Worm (Caenorhabditis elegans): ENCODE measurements around the gene F46H5.7.

Gene F46H5.7

ce11 chrX:7217704-7218479, 24.9 kb downstream of the F46H5.7 start, which contains the start of gene syd-9 (continued):
- no peak for TF ChIP-seq snpc-4 (GFP tag; optimal IDR thresholded peaks at IDR 0.05)
- no peak for TF ChIP-seq snpc-4 (tag; optimal IDR thresholded peaks at IDR 0.05)

DNA sequence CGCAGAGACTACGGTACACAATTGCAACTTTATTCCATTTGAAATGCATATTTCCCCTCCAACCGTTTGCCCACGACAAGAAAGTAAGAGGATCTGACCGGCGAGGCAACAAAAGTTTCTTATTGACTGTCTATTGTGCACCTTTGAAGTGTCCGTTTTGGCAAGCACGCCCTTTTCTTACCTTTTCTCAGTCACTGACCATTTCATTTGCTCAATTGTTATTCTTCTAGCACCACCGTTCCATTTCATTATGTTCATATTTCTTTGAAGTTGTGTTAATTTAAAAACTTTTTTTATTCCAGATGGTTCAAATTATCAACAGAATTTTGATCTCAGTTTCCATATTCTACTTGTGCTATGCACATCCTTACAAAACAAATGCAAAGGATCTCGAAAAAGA, 31.4 kb downstream of the F46H5.7 start, which contains the start of gene spp-22:
Gene spp-22, plus strand, starts transcription at position 301 of the 400 bp plus-strand sequence.
- TF ChIP-seq ztf-25 (GFP tag; IDR thresholded peaks at IDR 0.05) = no peak

ce11 chrX:7210467-7211107, 32.2 kb downstream of the F46H5.7 start:
- no peak for TF ChIP-seq F22D6.2 (tag; optimal IDR thresholded peaks at IDR 0.05)
- no peak for TF ChIP-seq Y95B8A.8 (GFP tag; IDR thresholded peaks at IDR 0.05)
- no peak for TF ChIP-seq ztf-28 (GFP tag; IDR thresholded peaks at IDR 0.05)
- TF ChIP-seq ccch-3 (GFP tag; optimal IDR thresholded peaks at IDR 0.05) = no peak
- no peak for TF ChIP-seq tbx-9 (tag; optimal IDR thresholded peaks at IDR 0.05; ENCODE audit: borderline replicate concordance)
- TF ChIP-seq cebp-2 (GFP tag; IDR thresholded peaks at IDR 0.05) = no peak
- TF ChIP-seq F33H1.4 (GFP tag; IDR thresholded peaks at IDR 0.05) = no peak
- TF ChIP-seq let-607 (tag; optimal IDR thresholded peaks at IDR 0.05) = no peak
- no peak for TF ChIP-seq gei-17 (GFP tag; optimal IDR thresholded peaks at IDR 0.05)

DNA sequence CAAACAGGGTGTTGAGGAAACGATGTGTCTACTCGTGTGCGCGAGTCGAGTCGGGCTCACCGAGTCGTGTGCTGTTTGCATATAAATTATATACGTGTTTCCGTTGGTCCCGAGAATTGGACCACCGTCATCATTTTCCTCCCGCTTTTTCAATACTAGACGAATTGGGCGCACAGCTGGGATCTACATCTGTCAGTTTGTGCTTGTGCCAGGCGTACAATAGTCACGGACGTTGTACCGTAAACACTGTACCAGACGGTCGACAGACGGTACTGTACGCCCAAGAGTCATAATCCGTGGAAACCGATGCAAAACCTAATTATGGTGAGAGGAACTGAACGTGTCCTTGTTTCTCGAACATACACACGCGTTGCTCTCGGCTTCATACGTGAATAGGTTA, 33.6 kb downstream of the F46H5.7 start:
- TF ChIP-seq F57C9.4 (tag; optimal IDR thresholded peaks at IDR 0.05) = no peak
- no peak for TF ChIP-seq F57A8.1 (GFP tag; optimal IDR thresholded peaks at IDR 0.05)
- TF ChIP-seq nhr-27 (tag; optimal IDR thresholded peaks at IDR 0.05) = no peak
- TF ChIP-seq him-1 (tag; optimal IDR thresholded peaks at IDR 0.05) = no peak
- no peak for TF ChIP-seq hmg-20 (GFP tag; IDR thresholded peaks at IDR 0.05)
- TF ChIP-seq ztf-18 (tag; optimal IDR thresholded peaks at IDR 0.05) = no peak
- TF ChIP-seq cebp-1 (GFP tag; IDR thresholded peaks at IDR 0.05) = no peak
- TF ChIP-seq cebp-1 (tag; optimal IDR thresholded peaks at IDR 0.05) = no peak
- no peak for TF ChIP-seq ztf-3 (GFP tag; optimal IDR thresholded peaks at IDR 0.05)
- no peak for TF ChIP-seq ztf-26 (tag; optimal IDR thresholded peaks at IDR 0.05)
- TF ChIP-seq lin-26 (GFP tag; IDR thresholded peaks at IDR 0.05) = no peak
- TF ChIP-seq Y53G8AR.9 (GFP tag; conservative IDR thresholded peaks at IDR 0.05) = no peak
- TF ChIP-seq snpc-1.3 (tag; optimal IDR thresholded peaks at IDR 0.05; ENCODE audit: insufficient read depth) = no peak
- TF ChIP-seq egl-44 (GFP tag; IDR thresholded peaks at IDR 0.05) = no peak
- TF ChIP-seq dox-1 (GFP tag; IDR thresholded peaks at IDR 0.05) = no peak
- TF ChIP-seq ceh-58 (GFP tag; IDR thresholded peaks at IDR 0.05) = no peak
- TF ChIP-seq lin-35 (GFP tag; optimal IDR thresholded peaks at IDR 0.05) = no peak
- TF ChIP-seq attf-3 (GFP tag; conservative IDR thresholded peaks at IDR 0.05) = no peak
- TF ChIP-seq madf-10 (tag; optimal IDR thresholded peaks at IDR 0.05) = no peak
- TF ChIP-seq Y53F4B.3 (GFP tag; IDR thresholded peaks at IDR 0.05) = no peak
